Worm (Caenorhabditis elegans) whole organism, early embryonic: Measurements from ENCODE around the gene amdh-1.

Source experiments
- ama-1 ChIP-seq: fragments of 150-350 bp; optimal IDR thresholded peaks from 2 replicates; lab custom pipeline; 2014
- ceh-36 ChIP-seq: sonication (generic microtip); optimal IDR thresholded peaks from 2 replicates; lab custom pipeline; 2016; ENCODE audit warnings: missing genetic modification characterization, inconsistent platforms, missing compliant biosample characterization
- flt-1 ChIP-seq: fragments of 200-800 bp; sonication (Bioruptor generic); IDR thresholded peaks from 2 replicates; pipeline ENCODE4 v1.3.6; 2022; ENCODE audit warnings: missing genetic modification characterization, missing compliant biosample characterization
- hmbx-1 ChIP-seq: sonication (generic microtip); optimal IDR thresholded peaks from 2 replicates; lab custom pipeline; 2016; ENCODE audit warnings: mild to moderate bottlenecking, missing genetic modification characterization, missing compliant biosample characterization
- pes-1 ChIP-seq: fragments of 200-800 bp; sonication (Bioruptor generic); IDR thresholded peaks from 2 replicates; pipeline ENCODE4 v1.3.6; 2022; ENCODE audit warnings: missing genetic modification reagents, missing genetic modification characterization, missing compliant biosample characterization
- sea-1 ChIP-seq: fragments of 200-800 bp; sonication (Bioruptor generic); conservative IDR thresholded peaks from 2 replicates; pipeline ENCODE4 v1.3.6; 2022; ENCODE audit warnings: missing genetic modification characterization, missing compliant biosample characterization
- tbx-11 ChIP-seq: fragments of 200-800 bp; sonication (Bioruptor generic); IDR thresholded peaks from 2 replicates; pipeline ENCODE4 v1.3.6; 2022; ENCODE audit warnings: missing genetic modification characterization, missing compliant biosample characterization

- TF ChIP-seq ama-1 (lab: Kevin White, UChicago) (no peak), sea-1 (GFP tag; lab: Robert Waterston, UW) (no peak), hmbx-1 (no peak), ceh-36 (tag; lab: Kevin White, UChicago) (no peak), flt-1 (GFP tag; lab: Robert Waterston, UW) (no peak), pes-1 (GFP tag; lab: Robert Waterston, UW) (no peak), tbx-11 (GFP tag; lab: Robert Waterston, UW) (no peak)
These were observed 10.4 kb downstream of the amdh-1 start, which contains the start of gene srg-4 for ce11 chrIII:6261985-6262384.
